Worm (Caenorhabditis elegans): Measurements from ENCODE around the gene tra-3.

DNA sequence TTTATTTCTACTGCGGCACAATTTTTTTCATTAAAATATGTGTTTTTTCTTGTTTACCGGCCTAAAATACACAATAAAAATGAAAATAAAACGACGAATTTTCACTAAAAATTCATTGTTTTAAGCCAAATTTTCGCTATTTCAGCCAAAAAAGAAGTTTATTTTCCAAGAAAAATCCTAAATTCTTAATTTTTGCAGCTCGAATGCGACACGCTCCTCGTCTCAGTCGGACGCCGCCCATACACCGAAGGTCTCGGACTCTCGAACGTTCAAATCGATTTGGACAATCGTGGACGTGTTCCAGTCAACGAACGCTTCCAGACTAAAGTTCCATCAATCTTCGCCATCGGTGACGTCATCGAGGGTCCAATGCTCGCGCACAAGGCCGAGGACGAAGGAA is 22.1 kb upstream of the tra-3 start:
- TF ChIP-seq nhr-12 (tag; optimal IDR thresholded peaks at IDR 0.05), result no peak
- TF ChIP-seq pha-4 (tag; optimal IDR thresholded peaks at IDR 0.05), result no peak
- TF ChIP-seq mep-1 (tag; optimal IDR thresholded peaks at IDR 0.05), result no peak
- no peak for TF ChIP-seq nhr-237 (tag; optimal IDR thresholded peaks at IDR 0.05)
- TF ChIP-seq unc-62 (GFP tag; optimal IDR thresholded peaks at IDR 0.05), result no peak
- TF ChIP-seq blmp-1 (tag; optimal IDR thresholded peaks at IDR 0.05), result no peak
- TF ChIP-seq elt-1 (tag; optimal IDR thresholded peaks at IDR 0.05; ENCODE audit: borderline replicate concordance, insufficient read depth), result no peak
- TF ChIP-seq bed-3 (GFP tag; optimal IDR thresholded peaks at IDR 0.05), result no peak
- TF ChIP-seq ztf-11 (tag; optimal IDR thresholded peaks at IDR 0.05), result no peak
- TF ChIP-seq lin-13 (tag; optimal IDR thresholded peaks at IDR 0.05), result no peak
- no peak for TF ChIP-seq sem-2 (GFP tag; optimal IDR thresholded peaks at IDR 0.05)
- TF ChIP-seq nhr-76 (tag; optimal IDR thresholded peaks at IDR 0.05), result no peak
- TF ChIP-seq ceh-43 (GFP tag; optimal IDR thresholded peaks at IDR 0.05), result no peak
